Fruit fly (Drosophila melanogaster) whole organism, wandering third instar larva: ENCODE results near the gene Syx5.

Source experiments
- GATAd ChIP-seq: sonication (Bioruptor generic); optimal IDR thresholded peaks from 2 replicates; lab custom pipeline; 2016; ENCODE audit warnings: missing biosample characterization, missing genetic modification characterization
- Myc ChIP-seq: fragments of >200 bp; optimal IDR thresholded peaks from 2 replicates; lab custom pipeline; 2017
- N ChIP-seq: fragments of >200 bp; optimal IDR thresholded peaks from 2 replicates; lab custom pipeline; 2018; ENCODE audit warnings: missing biosample characterization, missing external identifiers, missing genetic modification characterization
- brk ChIP-seq: fragments of 200-800 bp; sonication (Bioruptor generic); optimal IDR thresholded peaks from 2 replicates; lab custom pipeline; 2016; ENCODE audit warnings: missing biosample characterization, mild to moderate bottlenecking, missing genetic modification characterization
- dsf ChIP-seq: sonication (Bioruptor generic); optimal IDR thresholded peaks from 2 replicates; lab custom pipeline; 2016; ENCODE audit warnings: missing biosample characterization, missing genetic modification characterization, borderline replicate concordance
- jim ChIP-seq: fragments of 175-275, 200-325 bp; sonication (Bioruptor generic); optimal IDR thresholded peaks from 2 replicates; lab custom pipeline; 2016; ENCODE audit warnings: missing biosample characterization, mild to moderate bottlenecking, missing genetic modification characterization

dm6 chr2L:16261576-16262217, 45.4 kb upstream of the Syx5 start, which contains the start of the genes twe and CG4935:
- TF ChIP-seq N (GFP tag; lab: Kevin White, UChicago) (no peak), brk (no peak), Myc (lab: Kevin White, UChicago) (peak; percentile 40), GATAd (GFP tag; lab: Kevin White, UChicago) (no peak), dsf (GFP tag; lab: Kevin White, UChicago) (no peak), jim (GFP tag; lab: Kevin White, UChicago) (no peak)
